Fruit fly (Drosophila melanogaster) whole organism, embryonic: ENCODE results near the gene CG9018.

ENCODE experiments used
- Antp ChIP-seq: fragments of 200-800 bp; sonication (Bioruptor generic); optimal IDR thresholded peaks from 3 replicates; lab custom pipeline; 2016; ENCODE audit warnings: missing biosample characterization, missing genetic modification characterization
- Atf3 ChIP-seq: fragments of 200-800 bp; sonication (Bioruptor generic); optimal IDR thresholded peaks from 3 replicates; lab custom pipeline; 2016; ENCODE audit warnings: missing biosample characterization, missing genetic modification characterization
- CG10565 ChIP-seq: fragments of 200-800 bp; sonication (Bioruptor generic); optimal IDR thresholded peaks from 3 replicates; lab custom pipeline; 2016; ENCODE audit warnings: missing biosample characterization, mild to moderate bottlenecking, missing genetic modification characterization
- CG10979 ChIP-seq: fragments of 200-800 bp; sonication (Bioruptor generic); optimal IDR thresholded peaks from 2 replicates; lab custom pipeline; 2018; ENCODE audit warnings: missing biosample characterization, mild to moderate bottlenecking, missing genetic modification characterization, moderate library complexity
- CG11456 ChIP-seq: fragments of 200-800 bp; sonication (Bioruptor generic); IDR thresholded peaks from 3 replicates; pipeline ENCODE4 v1.3.6; 2022; ENCODE audit warnings: missing biosample characterization, missing genetic modification characterization
- CG11695 ChIP-seq: fragments of 200-800 bp; sonication (Bioruptor generic); IDR thresholded peaks from 3 replicates; pipeline ENCODE4 v1.3.6; 2022; ENCODE audit warnings: missing biosample characterization, missing genetic modification characterization
- CG12391 ChIP-seq: fragments of 200-800 bp; sonication (Bioruptor generic); optimal IDR thresholded peaks from 3 replicates; lab custom pipeline; 2018; ENCODE audit warnings: missing biosample characterization, mild to moderate bottlenecking, missing genetic modification characterization, moderate library complexity
- CG12659 ChIP-seq: fragments of 200-800 bp; sonication (Bioruptor generic); optimal IDR thresholded peaks from 3 replicates; lab custom pipeline; 2017; ENCODE audit warnings: mild to moderate bottlenecking, missing biosample characterization, missing genetic modification reagents, missing genetic modification characterization
- CG13287 ChIP-seq: fragments of 200-800 bp; sonication (Bioruptor generic); IDR thresholded peaks from 2 replicates; pipeline ENCODE4 v1.3.6; 2022; ENCODE audit warnings: missing biosample characterization, missing genetic modification characterization; ENCODE audit not compliant: partially characterized antibody
- CG14965 ChIP-seq: fragments of 200-800 bp; sonication (Bioruptor generic); optimal IDR thresholded peaks from 2 replicates; lab custom pipeline; 2016; ENCODE audit warnings: missing biosample characterization, missing genetic modification characterization, borderline replicate concordance
- CG15601 ChIP-seq: fragments of 200-800 bp; sonication (Bioruptor generic); optimal IDR thresholded peaks from 3 replicates; lab custom pipeline; 2019; ENCODE audit warnings: missing biosample characterization, mild to moderate bottlenecking, missing genetic modification characterization, moderate library complexity
- CG15696 ChIP-seq: fragments of 200-800 bp; sonication (Bioruptor generic); optimal IDR thresholded peaks from 2 replicates; lab custom pipeline; 2019; ENCODE audit warnings: missing biosample characterization, mild to moderate bottlenecking, missing genetic modification characterization, moderate library complexity
- CG1603 ChIP-seq: fragments of 200-800 bp; sonication (Bioruptor generic); optimal IDR thresholded peaks from 2 replicates; lab custom pipeline; 2019; ENCODE audit warnings: missing biosample characterization, mild to moderate bottlenecking, missing genetic modification characterization, moderate library complexity
- CG16863 ChIP-seq: fragments of 200-800 bp; sonication (Bioruptor generic); optimal IDR thresholded peaks from 3 replicates; lab custom pipeline; 2016; ENCODE audit warnings: missing biosample characterization, missing genetic modification characterization
- CG17829 ChIP-seq: fragments of 200-800 bp; optimal IDR thresholded peaks from 2 replicates; lab custom pipeline; 2019; ENCODE audit warnings: missing biosample characterization, mild to moderate bottlenecking, missing genetic modification characterization, moderate library complexity
- CG31365 ChIP-seq: fragments of 200-800 bp; sonication (Bioruptor generic); optimal IDR thresholded peaks from 2 replicates; lab custom pipeline; 2018; ENCODE audit warnings: missing biosample characterization, mild to moderate bottlenecking, missing genetic modification characterization
- CG4328 ChIP-seq: fragments of 200-800 bp; sonication (Bioruptor generic); optimal IDR thresholded peaks from 3 replicates; lab custom pipeline; 2017; ENCODE audit warnings: missing biosample characterization, missing genetic modification reagents, missing genetic modification characterization
- CG4404 ChIP-seq: fragments of 200-800 bp; sonication (Bioruptor generic); IDR thresholded peaks from 2 replicates; pipeline ENCODE4 v1.3.6; 2022; ENCODE audit warnings: missing biosample characterization, missing genetic modification characterization
- CG9932 ChIP-seq: fragments of 200-800 bp; sonication (Bioruptor generic); IDR thresholded peaks from 2 replicates; pipeline ENCODE4 v1.3.6; 2022; ENCODE audit warnings: missing biosample characterization, missing genetic modification characterization
- Dref ChIP-seq: fragments of 200-800 bp; sonication (Bioruptor generic); IDR thresholded peaks from 2 replicates; pipeline ENCODE4 v1.3.6; 2022; ENCODE audit warnings: missing biosample characterization, missing genetic modification characterization
- E2f1 ChIP-seq: fragments of 200-800 bp; sonication (Bioruptor generic); IDR thresholded peaks from 2 replicates; pipeline ENCODE4 v1.3.6; 2022; ENCODE audit warnings: missing biosample characterization, missing genetic modification characterization
- Lim3 ChIP-seq: fragments of 200-800 bp; sonication (Bioruptor generic); IDR thresholded peaks from 2 replicates; pipeline ENCODE4 v1.3.6; 2022; ENCODE audit warnings: missing biosample characterization, missing genetic modification characterization
- Lpt ChIP-seq: fragments of >200 bp; optimal IDR thresholded peaks from 2 replicates; lab custom pipeline; 2018; ENCODE audit warnings: missing biosample characterization, missing genetic modification characterization
- Max ChIP-seq: fragments of 200-800 bp; sonication (Bioruptor generic); optimal IDR thresholded peaks from 2 replicates; lab custom pipeline; 2016; ENCODE audit warnings: missing biosample characterization, mild to moderate bottlenecking, missing genetic modification characterization
- NK7.1 ChIP-seq: fragments of 200-800 bp; sonication (Bioruptor generic); optimal IDR thresholded peaks from 3 replicates; lab custom pipeline; 2016; ENCODE audit warnings: missing biosample characterization, missing genetic modification characterization
- Nf-YA ChIP-seq: fragments of 200-800 bp; sonication (Bioruptor generic); IDR thresholded peaks from 2 replicates; pipeline ENCODE4 v1.3.6; 2022; ENCODE audit warnings: missing biosample characterization, missing genetic modification characterization
- Nf-YB ChIP-seq: fragments of 200-800 bp; sonication (Bioruptor generic); optimal IDR thresholded peaks from 3 replicates; lab custom pipeline; 2019; ENCODE audit warnings: missing biosample characterization, mild to moderate bottlenecking, missing genetic modification characterization, moderate library complexity
- Oaz ChIP-seq: fragments of 200-800 bp; sonication (Bioruptor generic); IDR thresholded peaks from 2 replicates; pipeline ENCODE4 v1.3.6; 2022; ENCODE audit warnings: missing biosample characterization, missing genetic modification characterization
- Optix ChIP-seq: fragments of 200-800 bp; sonication (Bioruptor generic); IDR thresholded peaks from 3 replicates; pipeline ENCODE4 v1.3.6; 2022; ENCODE audit warnings: missing biosample characterization, missing genetic modification characterization
- chif ChIP-seq, 2 experiments: fragments of 200-800 bp; sonication (Bioruptor generic); optimal IDR thresholded peaks; 3 replicates each; lab custom pipeline; 2016; ENCODE audit warnings: missing biosample characterization in 2 of 2, missing genetic modification characterization in 2 of 2
- corto ChIP-seq: fragments of 200-800 bp; sonication (Bioruptor generic); optimal IDR thresholded peaks from 2 replicates; lab custom pipeline; 2016; ENCODE audit warnings: missing biosample characterization, mild to moderate bottlenecking, missing genetic modification characterization, moderate library complexity
- cwo ChIP-seq: fragments of 200-800 bp; sonication (Bioruptor generic); optimal IDR thresholded peaks from 3 replicates; lab custom pipeline; 2017; ENCODE audit warnings: missing biosample characterization, missing genetic modification characterization, mild to moderate bottlenecking, moderate library complexity, missing genetic modification reagents
- da ChIP-seq: fragments of 200-800 bp; sonication (Bioruptor generic); optimal IDR thresholded peaks from 2 replicates; lab custom pipeline; 2016; ENCODE audit warnings: missing biosample characterization, missing genetic modification characterization
- exex ChIP-seq: fragments of 200-800 bp; sonication (Bioruptor generic); optimal IDR thresholded peaks from 4 replicates; lab custom pipeline; 2018; ENCODE audit warnings: missing biosample characterization, mild to moderate bottlenecking, missing genetic modification characterization, moderate library complexity
- gcm ChIP-seq: fragments of 200-800 bp; sonication (Bioruptor generic); optimal IDR thresholded peaks from 2 replicates; lab custom pipeline; 2019; ENCODE audit warnings: missing biosample characterization, mild to moderate bottlenecking, missing genetic modification characterization, moderate library complexity
- h ChIP-seq: fragments of >200 bp; optimal IDR thresholded peaks from 2 replicates; lab custom pipeline; 2017
- her ChIP-seq: fragments of 200-800 bp; sonication (Bioruptor generic); optimal IDR thresholded peaks from 2 replicates; lab custom pipeline; 2016; ENCODE audit warnings: missing biosample characterization, missing genetic modification characterization
- hth ChIP-seq: fragments of >200 bp; optimal IDR thresholded peaks from 2 replicates; lab custom pipeline; 2017; ENCODE audit warnings: inconsistent platforms
- ind ChIP-seq: fragments of 200-800 bp; sonication (Bioruptor generic); optimal IDR thresholded peaks from 3 replicates; lab custom pipeline; 2016; ENCODE audit warnings: missing biosample characterization, missing genetic modification characterization
- inv ChIP-seq: fragments of 200-800 bp; sonication (Bioruptor generic); IDR thresholded peaks from 2 replicates; pipeline ENCODE4 v1.3.6; 2022; ENCODE audit warnings: missing biosample characterization, missing genetic modification characterization; ENCODE audit not compliant: partially characterized antibody
- jing ChIP-seq: fragments of 200-800 bp; sonication (Bioruptor generic); optimal IDR thresholded peaks from 2 replicates; lab custom pipeline; 2018; ENCODE audit warnings: missing biosample characterization, mild to moderate bottlenecking, missing genetic modification characterization
- klu ChIP-seq: fragments of 200-800 bp; sonication (Bioruptor generic); IDR thresholded peaks from 2 replicates; pipeline ENCODE4 v1.3.6; 2022; ENCODE audit warnings: missing biosample characterization, missing genetic modification characterization
- lbe ChIP-seq: fragments of 200-800 bp; sonication (Bioruptor generic); optimal IDR thresholded peaks from 2 replicates; lab custom pipeline; 2016; ENCODE audit warnings: missing biosample characterization, mild to moderate bottlenecking, missing genetic modification characterization
- lola ChIP-seq, 3 experiments: fragments of >200 bp in 2 of 3; fragments of 200-800 bp in 1 of 3; sonication (Bioruptor generic) in 1 of 3; optimal IDR thresholded peaks; 2 replicates each; lab custom pipeline; 2017 to 2019; ENCODE audit warnings: missing biosample characterization in 3 of 3, missing genetic modification characterization in 3 of 3, mild to moderate bottlenecking in 1 of 3, moderate library complexity in 1 of 3
- lov ChIP-seq, 2 experiments: fragments of 200-800 bp in 1 of 2; fragments of >200 bp in 1 of 2; sonication (Bioruptor generic) in 1 of 2; IDR thresholded peaks in 1 of 2; optimal IDR thresholded peaks in 1 of 2; 2 replicates in 1 of 2; 3 replicates in 1 of 2; pipeline versions ENCODE4 v1.3.6 to Lab custom; 2017 to 2022; ENCODE audit warnings: missing biosample characterization in 1 of 2, missing genetic modification characterization in 1 of 2
- nmo ChIP-seq: fragments of 200-800 bp; sonication (Bioruptor generic); optimal IDR thresholded peaks from 2 replicates; lab custom pipeline; 2018; ENCODE audit warnings: missing biosample characterization, mild to moderate bottlenecking, missing genetic modification characterization, moderate library complexity
- repo ChIP-seq: fragments of 200-800 bp; sonication (Bioruptor generic); optimal IDR thresholded peaks from 2 replicates; lab custom pipeline; 2016; ENCODE audit warnings: missing biosample characterization, missing genetic modification characterization
- slbo ChIP-seq: fragments of 200-800 bp; sonication (Bioruptor generic); IDR thresholded peaks from 2 replicates; pipeline ENCODE4 v1.3.6; 2022; ENCODE audit warnings: missing biosample characterization, missing genetic modification characterization
- tgo ChIP-seq: fragments of 200-800 bp; sonication (Bioruptor generic); IDR thresholded peaks from 3 replicates; pipeline ENCODE4 v1.3.6; 2022; ENCODE audit warnings: missing biosample characterization, missing genetic modification characterization
- z ChIP-seq: fragments of 200-800 bp; sonication (Bioruptor generic); IDR thresholded peaks from 3 replicates; pipeline ENCODE4 v1.3.6; 2022; ENCODE audit warnings: missing biosample characterization, missing genetic modification characterization

Gene CG9018

dm6 chr3L:2262515-2262944 lies 25.7 kb upstream of the CG9018 start, which contains the start of the genes oxt and CG13807 (continued):
- TF ChIP-seq da, result peak; percentile 30
- TF ChIP-seq CG1603, result peak; percentile 89
- TF ChIP-seq CG12659 (GFP tag; lab: Kevin White, UChicago), result peak; percentile 92
- TF ChIP-seq CG9932 (GFP tag; lab: Robert Waterston, UW), result peak; percentile 92
- TF ChIP-seq Oaz (GFP tag; lab: Robert Waterston, UW), result peak; percentile 75
- TF ChIP-seq Nf-YA, result peak; percentile 81
- TF ChIP-seq Atf3, result peak; percentile 36
- 0 out of 2 replicates have a peak, but pooled peaks have one; percentile 12 for TF ChIP-seq inv (GFP tag; lab: Robert Waterston, UW)
- peak; percentile 95 for TF ChIP-seq nmo (GFP tag; lab: Kevin White, UChicago)
- TF ChIP-seq NK7.1 (GFP tag; lab: Kevin White, UChicago), result no peak
- no peak for TF ChIP-seq Lpt
- TF ChIP-seq tgo, result peak; percentile 89
- no peak for TF ChIP-seq her (GFP tag; lab: Kevin White, UChicago)
- peak; percentile 62 for TF ChIP-seq exex (tag; lab: Kevin White, UChicago)
- peak; percentile 76 for TF ChIP-seq CG4328 (GFP tag; lab: Kevin White, UChicago)
- peak; percentile 87 for TF ChIP-seq ind (GFP tag; lab: Kevin White, UChicago)
- peak; percentile 84 for TF ChIP-seq CG15601
- peak; percentile 92 for TF ChIP-seq CG17829 (tag; lab: Kevin White, UChicago)
- no peak for TF ChIP-seq h (lab: Kevin White, UChicago)
- TF ChIP-seq lola (GFP tag; optimal IDR thresholded peaks at IDR 0.05; lab: Kevin White, UChicago), result peak in 1 of 3 experiments; percentile 87
- TF ChIP-seq CG12391 (tag; lab: Kevin White, UChicago), result peak; percentile 91
- peak; percentile 84 for TF ChIP-seq CG11695 (GFP tag; lab: Robert Waterston, UW)
- peak; percentile 75 for TF ChIP-seq Optix (GFP tag; lab: Robert Waterston, UW)
- no peak for TF ChIP-seq repo (GFP tag; lab: Kevin White, UChicago)
- peak; percentile 82 for TF ChIP-seq CG4404 (GFP tag; lab: Robert Waterston, UW)
- peak; percentile 51 to 66 for TF ChIP-seq chif (GFP tag; optimal IDR thresholded peaks at IDR 0.05; lab: Kevin White, UChicago)
- no peak for TF ChIP-seq Dref (GFP tag; lab: Robert Waterston, UW)
- no peak for TF ChIP-seq corto (GFP tag; lab: Kevin White, UChicago)
- TF ChIP-seq CG10565, result no peak
- TF ChIP-seq CG13287 (GFP tag; lab: Robert Waterston, UW), result peak; percentile 62
- peak; percentile 81 for TF ChIP-seq CG15696 (tag; lab: Kevin White, UChicago)
- peak; percentile 92 for TF ChIP-seq CG11456 (GFP tag; lab: Robert Waterston, UW)
- TF ChIP-seq gcm (GFP tag; lab: Kevin White, UChicago), result peak; percentile 90
- TF ChIP-seq hth (lab: Kevin White, UChicago), result no peak
- TF ChIP-seq jing (GFP tag; lab: Kevin White, UChicago), result peak; percentile 72
- TF ChIP-seq E2f1, result peak; percentile 89
- no peak for TF ChIP-seq CG14965 (GFP tag; lab: Kevin White, UChicago)
- peak; percentile 13 for TF ChIP-seq CG16863 (GFP tag; lab: Kevin White, UChicago)
- peak; percentile 49 for TF ChIP-seq Antp
- peak; percentile 66 for TF ChIP-seq Nf-YB (GFP tag; lab: Kevin White, UChicago)
- no peak for TF ChIP-seq z (GFP tag; lab: Robert Waterston, UW)
- TF ChIP-seq slbo (GFP tag; lab: Robert Waterston, UW), result peak; percentile 92
- peak; percentile 88 for TF ChIP-seq Max
- peak; percentile 83 for TF ChIP-seq klu (GFP tag; lab: Robert Waterston, UW)
- TF ChIP-seq lov (optimal IDR thresholded peaks at IDR 0.05; lab: Kevin White, UChicago), result no peak
- TF ChIP-seq lov (GFP tag; IDR thresholded peaks at IDR 0.05; lab: Robert Waterston, UW), result peak; percentile 80; the same call in 2 of the 3 replicates
- no peak for TF ChIP-seq lbe
- TF ChIP-seq Lim3 (GFP tag; lab: Robert Waterston, UW), result peak; percentile 42; the same call in 1 of the 2 replicates
- TF ChIP-seq cwo (GFP tag; lab: Kevin White, UChicago), result peak; percentile 69
- TF ChIP-seq CG31365 (tag; lab: Kevin White, UChicago), result peak; percentile 36
- peak; percentile 78 for TF ChIP-seq CG10979 (tag; lab: Kevin White, UChicago)
